Fruit fly (Drosophila melanogaster): ENCODE data around the gene cal1.
A peak's percentile ranks its signal among the peaks of the same experiment; 100 is the strongest.

The cal1 gene

dm6 chr3R:17052465-17053149 is 35.5 kb upstream of the cal1 start (continued):
- peak; percentile 76 for TF ChIP-seq nom (GFP tag; optimal IDR thresholded peaks at IDR 0.05)
- TF ChIP-seq dpn (GFP tag; optimal IDR thresholded peaks at IDR 0.05) = no peak
- no peak for TF ChIP-seq CG13624 (GFP tag; optimal IDR thresholded peaks at IDR 0.05)
- no peak for TF ChIP-seq grn (GFP tag; optimal IDR thresholded peaks at IDR 0.05)
- peak; percentile 79 for TF ChIP-seq CG14710 (tag; optimal IDR thresholded peaks at IDR 0.05)
- TF ChIP-seq chif (GFP tag; optimal IDR thresholded peaks at IDR 0.05) = peak in 1 of 2 experiments; percentile 24
- no peak for TF ChIP-seq lov (optimal IDR thresholded peaks at IDR 0.05)
- 0 out of 3 replicates have a peak, but pooled peaks have one; percentile 69 for TF ChIP-seq lov (GFP tag; IDR thresholded peaks at IDR 0.05)
- TF ChIP-seq dysf (GFP tag; IDR thresholded peaks at IDR 0.05) = no peak
- TF ChIP-seq CG12104 (GFP tag; optimal IDR thresholded peaks at IDR 0.05) = no peak
- TF ChIP-seq Asciz (GFP tag; optimal IDR thresholded peaks at IDR 0.05) = no peak
- no peak for TF ChIP-seq Scr (GFP tag; IDR thresholded peaks at IDR 0.05; ENCODE audit: partially characterized antibody)
- TF ChIP-seq Max (GFP tag; optimal IDR thresholded peaks at IDR 0.05) = peak; percentile 18
- no peak for TF ChIP-seq stc (GFP tag; IDR thresholded peaks at IDR 0.05)
- no peak for TF ChIP-seq CG32772 (GFP tag; IDR thresholded peaks at IDR 0.05)
- peak; percentile 92 for TF ChIP-seq dmrt11E (tag; optimal IDR thresholded peaks at IDR 0.05)
- no peak for TF ChIP-seq seq (GFP tag; IDR thresholded peaks at IDR 0.05)
- TF ChIP-seq crol (GFP tag; IDR thresholded peaks at IDR 0.05) = no peak
- no peak for TF ChIP-seq Trl (optimal IDR thresholded peaks at IDR 0.05)
- no peak for TF ChIP-seq Trl (GFP tag; optimal IDR thresholded peaks at IDR 0.05)
- TF ChIP-seq CG11695 (GFP tag; IDR thresholded peaks at IDR 0.05) = peak; percentile 18; the same call in 1 of the 3 replicates
- no peak for TF ChIP-seq CG13296 (GFP tag; optimal IDR thresholded peaks at IDR 0.05)
- peak; percentile 3 for TF ChIP-seq Atf3 (GFP tag; optimal IDR thresholded peaks at IDR 0.05)
- 0 out of 2 replicates have a peak, but pooled peaks have one; percentile 33 for TF ChIP-seq CG6689 (GFP tag; IDR thresholded peaks at IDR 0.05)
- TF ChIP-seq Lhr (GFP tag; optimal IDR thresholded peaks at IDR 0.05) = peak; percentile 27
- peak; percentile 5 for TF ChIP-seq sqz (GFP tag; optimal IDR thresholded peaks at IDR 0.05)
- no peak for TF ChIP-seq sd (tag; optimal IDR thresholded peaks at IDR 0.05)
- no peak for TF ChIP-seq CG4360 (GFP tag; IDR thresholded peaks at IDR 0.05)
- TF ChIP-seq CG7839 (tag; optimal IDR thresholded peaks at IDR 0.05) = peak; percentile 28
- peak; percentile 73 for TF ChIP-seq kni (GFP tag; optimal IDR thresholded peaks at IDR 0.05)
- no peak for TF ChIP-seq HLHmδ (GFP tag; optimal IDR thresholded peaks at IDR 0.05)
- TF ChIP-seq croc (GFP tag; conservative IDR thresholded peaks at IDR 0.05) = peak; percentile 46; the same call in 2 of the 3 replicates
- TF ChIP-seq CG15514 (GFP tag; optimal IDR thresholded peaks at IDR 0.05) = no peak
- no peak for TF ChIP-seq CG17568 (GFP tag; optimal IDR thresholded peaks at IDR 0.05)
- no peak for TF ChIP-seq CG15269 (tag; optimal IDR thresholded peaks at IDR 0.05)
- TF ChIP-seq Six4 (GFP tag; optimal IDR thresholded peaks at IDR 0.05) = no peak
- TF ChIP-seq lola (GFP tag; optimal IDR thresholded peaks at IDR 0.05) = peak in 1 of 3 experiments; percentile 88
- no peak for TF ChIP-seq B-H1 (GFP tag; IDR thresholded peaks at IDR 0.05)
- TF ChIP-seq Ravus (GFP tag; IDR thresholded peaks at IDR 0.05) = no peak
- no peak for TF ChIP-seq fu2 (GFP tag; optimal IDR thresholded peaks at IDR 0.05)
- TF ChIP-seq danr (GFP tag; IDR thresholded peaks at IDR 0.05) = no peak
- no peak for TF ChIP-seq gsb (GFP tag; IDR thresholded peaks at IDR 0.05)
- no peak for TF ChIP-seq sug (tag; optimal IDR thresholded peaks at IDR 0.05)
- TF ChIP-seq ewg (GFP tag; optimal IDR thresholded peaks at IDR 0.05) = no peak
- TF ChIP-seq CG3847 (GFP tag; IDR thresholded peaks at IDR 0.05) = no peak
- no peak for TF ChIP-seq Opbp (GFP tag; IDR thresholded peaks at IDR 0.05; ENCODE audit: partially characterized antibody)
- no peak for TF ChIP-seq CG11398 (GFP tag; optimal IDR thresholded peaks at IDR 0.05)
- TF ChIP-seq CG6765 (GFP tag; optimal IDR thresholded peaks at IDR 0.05) = no peak
- TF ChIP-seq CG30403 (GFP tag; optimal IDR thresholded peaks at IDR 0.05) = peak; percentile 39
- TF ChIP-seq CG5180 (GFP tag; optimal IDR thresholded peaks at IDR 0.05) = no peak

Measured in whole organism, embryonic.